Fruit fly (Drosophila melanogaster): ENCODE data around the gene Gr10b.
A peak's percentile ranks its signal among the peaks of the same experiment; 100 is the strongest.

Gr10b gene

dm6 chrX:11449476-11450119 lies 36.6 kb upstream of the Gr10b start (continued):
- TF ChIP-seq caup (GFP tag; optimal IDR thresholded peaks at IDR 0.05; ENCODE audit: severe bottlenecking) (peak; percentile 80), pros (GFP tag; optimal IDR thresholded peaks at IDR 0.05) (no peak), pzg (GFP tag; optimal IDR thresholded peaks at IDR 0.05) (peak; percentile 5), grn (GFP tag; optimal IDR thresholded peaks at IDR 0.05) (peak; percentile 46), CG32767 (GFP tag; IDR thresholded peaks at IDR 0.05) (peak; percentile 84), bcd (GFP tag; optimal IDR thresholded peaks at IDR 0.05) (peak; percentile 83), Bteb2 (GFP tag; optimal IDR thresholded peaks at IDR 0.05) (peak; percentile 73), maf-S (GFP tag; optimal IDR thresholded peaks at IDR 0.05) (peak; percentile 70), CG12942 (GFP tag; optimal IDR thresholded peaks at IDR 0.05) (peak; percentile 84), CG15479 (GFP tag; optimal IDR thresholded peaks at IDR 0.05) (peak; percentile 24), CoRest (tag; optimal IDR thresholded peaks at IDR 0.05) (peak; percentile 84), zen2 (GFP tag; IDR thresholded peaks at IDR 0.05; ENCODE audit: partially characterized antibody) (no peak), CG34376 (GFP tag; optimal IDR thresholded peaks at IDR 0.05) (peak; percentile 68), sna (GFP tag; IDR thresholded peaks at IDR 0.05; ENCODE audit: partially characterized antibody) (no peak), YL-1 (GFP tag; optimal IDR thresholded peaks at IDR 0.05) (peak; percentile 13), dimm (GFP tag; IDR thresholded peaks at IDR 0.05) (peak; percentile 55; the same call in 1 of the 2 replicates), CG15601 (tag; optimal IDR thresholded peaks at IDR 0.05) (peak; percentile 50), CG7786 (GFP tag; optimal IDR thresholded peaks at IDR 0.05) (peak; percentile 84), Mad (GFP tag; optimal IDR thresholded peaks at IDR 0.05) (peak; percentile 80), HHEX (GFP tag; optimal IDR thresholded peaks at IDR 0.05) (peak; percentile 78), CG3726 (GFP tag; IDR thresholded peaks at IDR 0.05) (peak; percentile 62; the same call in 1 of the 3 replicates), tgo (GFP tag; IDR thresholded peaks at IDR 0.05) (peak; percentile 86), Fer2 (tag; optimal IDR thresholded peaks at IDR 0.05) (peak; percentile 61), chn (GFP tag; optimal IDR thresholded peaks at IDR 0.05) (peak; percentile 71), CG9797 (GFP tag; optimal IDR thresholded peaks at IDR 0.05) (no peak), CG17385 (GFP tag; optimal IDR thresholded peaks at IDR 0.05) (peak; percentile 82), Hr3 (GFP tag; optimal IDR thresholded peaks at IDR 0.05) (peak; percentile 80), Ets65A (GFP tag) (peak; percentile 98), scrt (GFP tag; optimal IDR thresholded peaks at IDR 0.05) (peak; percentile 80), ewg (GFP tag; optimal IDR thresholded peaks at IDR 0.05) (peak; percentile 64), CG2129 (GFP tag; IDR thresholded peaks at IDR 0.05; ENCODE audit: partially characterized antibody) (no peak), CG30431 (GFP tag; optimal IDR thresholded peaks at IDR 0.05) (peak; percentile 72), CG14050 (GFP tag; IDR thresholded peaks at IDR 0.05) (peak; percentile 81), BEAF-32 (GFP tag; optimal IDR thresholded peaks at IDR 0.05) (no peak), onecut (GFP tag; IDR thresholded peaks at IDR 0.05) (peak; percentile 74), knrl (GFP tag; IDR thresholded peaks at IDR 0.05; ENCODE audit: partially characterized antibody) (no peak), CG6813 (GFP tag; optimal IDR thresholded peaks at IDR 0.05) (peak; percentile 81), CG8281 (tag; optimal IDR thresholded peaks at IDR 0.05) (peak; percentile 59), CG7556 (GFP tag; optimal IDR thresholded peaks at IDR 0.05) (peak; percentile 81), slbo (GFP tag; IDR thresholded peaks at IDR 0.05) (peak; percentile 89), ERR (GFP tag; optimal IDR thresholded peaks at IDR 0.05) (peak; percentile 85), Gug (GFP tag; IDR thresholded peaks at IDR 0.05) (peak; percentile 86), CG16815 (GFP tag; optimal IDR thresholded peaks at IDR 0.05) (peak; percentile 67), croc (GFP tag; conservative IDR thresholded peaks at IDR 0.05) (peak; percentile 68), CG16779 (GFP tag; IDR thresholded peaks at IDR 0.05) (peak; percentile 64; the same call in 1 of the 2 replicates), Hr78 (GFP tag; optimal IDR thresholded peaks at IDR 0.05) (peak in 1 of 2 experiments; percentile 43), Antp (GFP tag; optimal IDR thresholded peaks at IDR 0.05) (peak; percentile 90), sc (optimal IDR thresholded peaks at IDR 0.05) (no peak), sc (GFP tag; optimal IDR thresholded peaks at IDR 0.05) (peak; percentile 29)
